Fruit fly (Drosophila melanogaster): Measurements from ENCODE around the gene Femcoat.

Femcoat gene

DNA sequence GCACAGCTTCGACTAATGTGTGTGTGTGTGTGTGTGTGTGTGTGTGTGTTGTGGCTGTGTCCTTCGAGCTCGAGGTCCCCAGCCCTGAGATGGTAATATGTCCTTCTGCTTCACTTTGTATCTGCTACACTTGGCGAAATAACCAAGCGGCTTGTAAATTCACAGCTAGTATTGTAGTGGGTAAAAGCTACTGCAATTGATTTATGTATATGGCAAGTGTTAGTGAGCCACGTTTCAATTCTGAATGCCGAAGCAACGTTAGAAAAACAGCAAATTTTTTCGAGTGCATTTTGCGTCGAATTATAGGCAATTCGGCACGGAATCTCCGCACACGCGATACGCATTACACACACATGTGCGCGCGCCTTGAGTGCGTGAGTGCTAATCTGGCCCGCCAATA is 20.0 kb upstream of the Femcoat start (continued):
- TF ChIP-seq CG8089 (GFP tag; optimal IDR thresholded peaks at IDR 0.05) (peak; percentile 7), crol (GFP tag; IDR thresholded peaks at IDR 0.05) (no peak), CG8924 (tag; optimal IDR thresholded peaks at IDR 0.05) (peak; percentile 39), CTCF (GFP tag; optimal IDR thresholded peaks at IDR 0.05) (no peak), CG30431 (GFP tag; optimal IDR thresholded peaks at IDR 0.05) (peak; percentile 41), CHES-1-like (GFP tag; optimal IDR thresholded peaks at IDR 0.05) (peak; percentile 31), pum (GFP tag; optimal IDR thresholded peaks at IDR 0.05) (peak; percentile 21), Side (GFP tag; optimal IDR thresholded peaks at IDR 0.05) (peak; percentile 40), CG6654 (GFP tag; optimal IDR thresholded peaks at IDR 0.05) (no peak), slp2 (GFP tag; optimal IDR thresholded peaks at IDR 0.05) (no peak), CG10209 (GFP tag; optimal IDR thresholded peaks at IDR 0.05) (peak; percentile 37), CG7556 (GFP tag; optimal IDR thresholded peaks at IDR 0.05) (peak; percentile 60), Jarid2 (GFP tag; optimal IDR thresholded peaks at IDR 0.05) (no peak), inv (GFP tag; IDR thresholded peaks at IDR 0.05; ENCODE audit: partially characterized antibody) (no peak), Rx (GFP tag; IDR thresholded peaks at IDR 0.05) (peak; percentile 29; the same call in 1 of the 2 replicates), B-H2 (GFP tag; optimal IDR thresholded peaks at IDR 0.05) (no peak), psq (GFP tag; optimal IDR thresholded peaks at IDR 0.05) (no peak), CG1832 (GFP tag; optimal IDR thresholded peaks at IDR 0.05) (no peak), her (GFP tag; optimal IDR thresholded peaks at IDR 0.05) (no peak), insv (GFP tag; optimal IDR thresholded peaks at IDR 0.05) (no peak), CG18011 (GFP tag; optimal IDR thresholded peaks at IDR 0.05) (no peak), ftz-f1 (GFP tag; optimal IDR thresholded peaks at IDR 0.05) (no peak), CG2875 (GFP tag; optimal IDR thresholded peaks at IDR 0.05) (no peak), jing (GFP tag; optimal IDR thresholded peaks at IDR 0.05) (peak; percentile 44), wek (GFP tag; optimal IDR thresholded peaks at IDR 0.05) (peak; percentile 22), Sox100B (GFP tag; optimal IDR thresholded peaks at IDR 0.05) (peak; percentile 18), pb (GFP tag; optimal IDR thresholded peaks at IDR 0.05) (peak; percentile 5), tgo (GFP tag; IDR thresholded peaks at IDR 0.05) (peak; percentile 51; the same call in 2 of the 3 replicates), Ada2b (GFP tag; IDR thresholded peaks at IDR 0.05) (peak; percentile 33; the same call in 1 of the 2 replicates), GATAe (GFP tag; conservative IDR thresholded peaks at IDR 0.05) (no peak), CG14710 (tag; optimal IDR thresholded peaks at IDR 0.05) (peak; percentile 10), Ets97D (GFP tag; optimal IDR thresholded peaks at IDR 0.05) (no peak), mam (GFP tag; optimal IDR thresholded peaks at IDR 0.05) (peak; percentile 50), CG13775 (GFP tag; optimal IDR thresholded peaks at IDR 0.05) (peak; percentile 19), C15 (GFP tag; IDR thresholded peaks at IDR 0.05) (no peak), tin (GFP tag; optimal IDR thresholded peaks at IDR 0.05) (peak; percentile 25), E2f2 (GFP tag; IDR thresholded peaks at IDR 0.05) (peak; percentile 14; the same call in 1 of the 2 replicates), CG34376 (GFP tag; optimal IDR thresholded peaks at IDR 0.05) (no peak), stc (GFP tag; IDR thresholded peaks at IDR 0.05) (no peak), CG9609 (GFP tag; optimal IDR thresholded peaks at IDR 0.05) (peak; percentile 16), D19A (tag; optimal IDR thresholded peaks at IDR 0.05) (peak; percentile 22), YL-1 (GFP tag; optimal IDR thresholded peaks at IDR 0.05) (no peak), Asciz (GFP tag; optimal IDR thresholded peaks at IDR 0.05) (peak; percentile 22), ttk (GFP tag; IDR thresholded peaks at IDR 0.05) (peak; percentile 16; the same call in 1 of the 2 replicates), kni (GFP tag; optimal IDR thresholded peaks at IDR 0.05) (no peak), CG12104 (GFP tag; optimal IDR thresholded peaks at IDR 0.05) (no peak), Chrac-16 (GFP tag; optimal IDR thresholded peaks at IDR 0.05) (peak; percentile 24), D (optimal IDR thresholded peaks at IDR 0.05) (no peak), D (GFP tag; optimal IDR thresholded peaks at IDR 0.05) (peak; percentile 37), dmrt99B (tag; optimal IDR thresholded peaks at IDR 0.05) (peak; percentile 66), Opbp (GFP tag; IDR thresholded peaks at IDR 0.05; ENCODE audit: partially characterized antibody) (no peak), CG15269 (tag; optimal IDR thresholded peaks at IDR 0.05) (peak; percentile 53)
